Fruit fly (Drosophila melanogaster) whole organism, embryonic: Measurements from ENCODE around the gene Ufsp2.

Experiments
- Abd-B ChIP-seq: fragments of 200-800 bp; sonication (Bioruptor generic); optimal IDR thresholded peaks from 2 replicates; lab custom pipeline; 2018; ENCODE audit warnings: missing biosample characterization, mild to moderate bottlenecking, missing genetic modification characterization, moderate library complexity
- Ada2b ChIP-seq: fragments of 200-800 bp; sonication (Bioruptor generic); IDR thresholded peaks from 2 replicates; pipeline ENCODE4 v1.3.6; 2022; ENCODE audit warnings: missing biosample characterization, missing genetic modification characterization
- Adf1 ChIP-seq: fragments of 200-800 bp; sonication (Bioruptor generic); IDR thresholded peaks from 2 replicates; pipeline ENCODE4 v1.3.6; 2022; ENCODE audit warnings: missing biosample characterization, missing genetic modification characterization
- Atf-2 ChIP-seq: fragments of 200-800 bp; sonication (Bioruptor generic); optimal IDR thresholded peaks from 2 replicates; lab custom pipeline; 2016; ENCODE audit warnings: missing biosample characterization, missing genetic modification characterization
- BEAF-32 ChIP-seq: fragments of 200-800 bp; sonication (Bioruptor generic); optimal IDR thresholded peaks from 3 replicates; lab custom pipeline; 2017; ENCODE audit warnings: missing biosample characterization, missing genetic modification characterization, mild to moderate bottlenecking, moderate library complexity, missing genetic modification reagents
- CG10147 ChIP-seq: fragments of 200-800 bp; sonication (Bioruptor generic); optimal IDR thresholded peaks from 2 replicates; lab custom pipeline; 2019; ENCODE audit warnings: missing biosample characterization, mild to moderate bottlenecking, missing genetic modification characterization, moderate library complexity
- CG10321 ChIP-seq: fragments of 200-800 bp; sonication (Bioruptor generic); IDR thresholded peaks from 2 replicates; pipeline ENCODE4 v1.3.6; 2022; ENCODE audit warnings: missing biosample characterization, missing genetic modification characterization
- CG10366 ChIP-seq: fragments of 200-800 bp; sonication (Bioruptor generic); IDR thresholded peaks from 2 replicates; pipeline ENCODE4 v1.3.6; 2022; ENCODE audit warnings: missing biosample characterization, missing genetic modification characterization
- CG10431 ChIP-seq: fragments of 200-800 bp; sonication (Bioruptor generic); optimal IDR thresholded peaks from 3 replicates; lab custom pipeline; 2018; ENCODE audit warnings: missing biosample characterization, mild to moderate bottlenecking, missing genetic modification characterization
- CG10654 ChIP-seq: fragments of 200-800 bp; sonication (Bioruptor generic); optimal IDR thresholded peaks from 2 replicates; lab custom pipeline; 2016; ENCODE audit warnings: missing biosample characterization, missing genetic modification characterization
- CG10979 ChIP-seq: fragments of 200-800 bp; sonication (Bioruptor generic); optimal IDR thresholded peaks from 2 replicates; lab custom pipeline; 2018; ENCODE audit warnings: missing biosample characterization, mild to moderate bottlenecking, missing genetic modification characterization, moderate library complexity
- CG11398 ChIP-seq: fragments of 200-800 bp; sonication (Bioruptor generic); optimal IDR thresholded peaks from 2 replicates; lab custom pipeline; 2016; ENCODE audit warnings: missing biosample characterization, missing genetic modification characterization
- CG1602 ChIP-seq: fragments of 200-800 bp; sonication (Bioruptor generic); optimal IDR thresholded peaks from 3 replicates; lab custom pipeline; 2016; ENCODE audit warnings: missing biosample characterization, missing genetic modification characterization
- CG17359 ChIP-seq: fragments of 200-800 bp; sonication (Bioruptor generic); optimal IDR thresholded peaks from 3 replicates; lab custom pipeline; 2018; ENCODE audit warnings: missing biosample characterization, mild to moderate bottlenecking, missing genetic modification characterization, moderate library complexity
- CG2129 ChIP-seq: fragments of 200-800 bp; sonication (Bioruptor generic); IDR thresholded peaks from 2 replicates; pipeline ENCODE4 v1.3.6; 2022; ENCODE audit warnings: missing biosample characterization, missing genetic modification characterization; ENCODE audit not compliant: partially characterized antibody
- CG2199 ChIP-seq: fragments of 200-800 bp; sonication (Bioruptor generic); IDR thresholded peaks from 3 replicates; pipeline ENCODE4 v1.3.6; 2022; ENCODE audit warnings: missing biosample characterization, missing genetic modification characterization
- CG31365 ChIP-seq: fragments of 200-800 bp; sonication (Bioruptor generic); optimal IDR thresholded peaks from 2 replicates; lab custom pipeline; 2018; ENCODE audit warnings: missing biosample characterization, mild to moderate bottlenecking, missing genetic modification characterization
- CG3163 ChIP-seq: fragments of 200-800 bp; sonication (Bioruptor generic); optimal IDR thresholded peaks from 3 replicates; lab custom pipeline; 2016; ENCODE audit warnings: missing biosample characterization, missing genetic modification characterization
- CG32772 ChIP-seq: fragments of 200-800 bp; sonication (Bioruptor generic); IDR thresholded peaks from 2 replicates; pipeline ENCODE4 v1.3.6; 2022; ENCODE audit warnings: missing biosample characterization, missing genetic modification characterization
- CG3281 ChIP-seq: fragments of 200-800 bp; sonication (Bioruptor generic); optimal IDR thresholded peaks from 3 replicates; lab custom pipeline; 2017; ENCODE audit warnings: missing biosample characterization, mild to moderate bottlenecking, missing genetic modification characterization
- CG3995 ChIP-seq: fragments of 200-800 bp; sonication (Bioruptor generic); optimal IDR thresholded peaks from 3 replicates; lab custom pipeline; 2016; ENCODE audit warnings: missing biosample characterization, missing genetic modification characterization
- CG43689 ChIP-seq: fragments of 200-800 bp; sonication (Bioruptor generic); IDR thresholded peaks from 2 replicates; pipeline ENCODE4 v1.3.6; 2022; ENCODE audit warnings: missing biosample characterization, missing genetic modification characterization
- CG6683 ChIP-seq: fragments of 200-800 bp; sonication (Bioruptor generic); optimal IDR thresholded peaks from 2 replicates; lab custom pipeline; 2017; ENCODE audit warnings: missing biosample characterization, mild to moderate bottlenecking, missing genetic modification characterization, missing genetic modification reagents
- CG7839 ChIP-seq: fragments of 200-800 bp; sonication (Bioruptor generic); optimal IDR thresholded peaks from 3 replicates; lab custom pipeline; 2018; ENCODE audit warnings: missing biosample characterization, mild to moderate bottlenecking, missing genetic modification characterization, moderate library complexity
- Hey ChIP-seq: fragments of 200-800 bp; sonication (Bioruptor generic); optimal IDR thresholded peaks from 3 replicates; lab custom pipeline; 2018; ENCODE audit warnings: missing biosample characterization, mild to moderate bottlenecking, missing genetic modification characterization
- HmgD ChIP-seq: fragments of 200-800 bp; sonication (Bioruptor generic); optimal IDR thresholded peaks from 3 replicates; lab custom pipeline; 2016; ENCODE audit warnings: missing biosample characterization, missing genetic modification characterization
- HmgZ ChIP-seq: fragments of 200-800 bp; sonication (Bioruptor generic); optimal IDR thresholded peaks from 2 replicates; lab custom pipeline; 2018; ENCODE audit warnings: missing biosample characterization, mild to moderate bottlenecking, missing genetic modification characterization
- Mes4 ChIP-seq: fragments of 200-800 bp; sonication (Bioruptor generic); optimal IDR thresholded peaks from 2 replicates; lab custom pipeline; 2016; ENCODE audit warnings: missing biosample characterization, missing genetic modification characterization
- Nf-YB ChIP-seq: fragments of 200-800 bp; sonication (Bioruptor generic); optimal IDR thresholded peaks from 3 replicates; lab custom pipeline; 2019; ENCODE audit warnings: missing biosample characterization, mild to moderate bottlenecking, missing genetic modification characterization, moderate library complexity
- PHDP ChIP-seq: fragments of 200-800 bp; sonication (Bioruptor generic); optimal IDR thresholded peaks from 3 replicates; lab custom pipeline; 2018; ENCODE audit warnings: missing biosample characterization, mild to moderate bottlenecking, missing genetic modification characterization, moderate library complexity
- Pdp1 ChIP-seq, 2 experiments: fragments of 200-800 bp; sonication (Bioruptor generic); optimal IDR thresholded peaks; 3 replicates each; lab custom pipeline; 2016; ENCODE audit warnings: missing biosample characterization in 2 of 2, missing genetic modification characterization in 2 of 2, mild to moderate bottlenecking in 1 of 2, moderate library complexity in 1 of 2
- Ravus ChIP-seq: fragments of 200-800 bp; sonication (Bioruptor generic); IDR thresholded peaks from 2 replicates; pipeline ENCODE4 v1.3.6; 2022; ENCODE audit warnings: missing biosample characterization, missing genetic modification characterization
- Rfx ChIP-seq: fragments of 200-800 bp; sonication (Bioruptor generic); IDR thresholded peaks from 2 replicates; pipeline ENCODE4 v1.3.6; 2022; ENCODE audit warnings: missing biosample characterization, missing genetic modification characterization
- Side ChIP-seq: fragments of 200-800 bp; sonication (Bioruptor generic); optimal IDR thresholded peaks from 2 replicates; lab custom pipeline; 2016; ENCODE audit warnings: missing biosample characterization, missing genetic modification characterization
- Tbp ChIP-seq: fragments of >200 bp; optimal IDR thresholded peaks from 2 replicates; lab custom pipeline; 2018; ENCODE audit warnings: missing biosample characterization, missing genetic modification characterization
- abd-A ChIP-seq: fragments of 200-800 bp; sonication (Bioruptor generic); optimal IDR thresholded peaks from 3 replicates; lab custom pipeline; 2019; ENCODE audit warnings: missing biosample characterization, mild to moderate bottlenecking, missing genetic modification characterization, moderate library complexity
- bowl ChIP-seq: fragments of 200-800 bp; sonication (Bioruptor generic); IDR thresholded peaks from 2 replicates; pipeline ENCODE4 v1.3.6; 2022; ENCODE audit warnings: missing biosample characterization, missing genetic modification characterization
- dan ChIP-seq: fragments of 200-800 bp; sonication (Bioruptor generic); IDR thresholded peaks from 2 replicates; pipeline ENCODE4 v1.3.6; 2022; ENCODE audit warnings: missing biosample characterization, missing genetic modification characterization
- dm ChIP-seq: fragments of 200-800 bp; sonication (Bioruptor generic); optimal IDR thresholded peaks from 3 replicates; lab custom pipeline; 2016; ENCODE audit warnings: missing biosample characterization, missing genetic modification characterization
- exex ChIP-seq: fragments of 200-800 bp; sonication (Bioruptor generic); optimal IDR thresholded peaks from 4 replicates; lab custom pipeline; 2018; ENCODE audit warnings: missing biosample characterization, mild to moderate bottlenecking, missing genetic modification characterization, moderate library complexity
- gt ChIP-seq: fragments of 200-800 bp; sonication (Bioruptor generic); IDR thresholded peaks from 2 replicates; pipeline ENCODE4 v1.3.6; 2022; ENCODE audit warnings: missing biosample characterization, missing genetic modification characterization
- ham ChIP-seq: fragments of 200-800 bp; sonication (Bioruptor generic); IDR thresholded peaks from 2 replicates; pipeline ENCODE4 v1.3.6; 2022; ENCODE audit warnings: missing biosample characterization, missing genetic modification characterization
- her ChIP-seq: fragments of 200-800 bp; sonication (Bioruptor generic); optimal IDR thresholded peaks from 2 replicates; lab custom pipeline; 2016; ENCODE audit warnings: missing biosample characterization, missing genetic modification characterization
- jigr1 ChIP-seq: fragments of 200-800 bp; sonication (Bioruptor generic); IDR thresholded peaks from 3 replicates; pipeline ENCODE4 v1.3.6; 2022; ENCODE audit warnings: missing biosample characterization, missing genetic modification characterization
- kni ChIP-seq: fragments of 200-800 bp; sonication (Bioruptor generic); optimal IDR thresholded peaks from 3 replicates; lab custom pipeline; 2017; ENCODE audit warnings: mild to moderate bottlenecking, missing biosample characterization, missing genetic modification reagents, missing genetic modification characterization
- mld ChIP-seq: fragments of 200-800 bp; sonication (Bioruptor generic); IDR thresholded peaks from 3 replicates; pipeline ENCODE4 v1.3.6; 2022; ENCODE audit warnings: missing biosample characterization, missing genetic modification characterization; ENCODE audit not compliant: partially characterized antibody
- phol ChIP-seq: fragments of 200-800 bp; sonication (Bioruptor generic); optimal IDR thresholded peaks from 3 replicates; lab custom pipeline; 2018; ENCODE audit warnings: missing biosample characterization, mild to moderate bottlenecking, missing genetic modification characterization, moderate library complexity
- ro ChIP-seq: fragments of 200-800 bp; sonication (Bioruptor generic); IDR thresholded peaks from 2 replicates; pipeline ENCODE4 v1.3.6; 2022; ENCODE audit warnings: missing biosample characterization, missing genetic modification characterization
- run ChIP-seq: fragments of 200-800 bp; sonication (Bioruptor generic); optimal IDR thresholded peaks from 3 replicates; lab custom pipeline; 2018; ENCODE audit warnings: missing biosample characterization, mild to moderate bottlenecking, missing genetic modification characterization
- slp2 ChIP-seq: fragments of 200-800 bp; sonication (Bioruptor generic); optimal IDR thresholded peaks from 2 replicates; lab custom pipeline; 2016; ENCODE audit warnings: missing biosample characterization, missing genetic modification characterization
- wdn ChIP-seq: fragments of 200-800 bp; sonication (Bioruptor generic); IDR thresholded peaks from 2 replicates; pipeline ENCODE4 v1.3.6; 2022; ENCODE audit warnings: missing biosample characterization, missing genetic modification characterization

Gene Ufsp2

dm6 chr3L:15543049-15543448, 33.3 kb upstream of the Ufsp2 start (continued):
- TF ChIP-seq her (GFP tag; lab: Kevin White, UChicago), result no peak
- no peak for TF ChIP-seq dan (GFP tag; lab: Robert Waterston, UW)
- no peak for TF ChIP-seq run
- no peak for TF ChIP-seq CG3281 (GFP tag; lab: Kevin White, UChicago)
- TF ChIP-seq dm (GFP tag; lab: Kevin White, UChicago), result no peak
- TF ChIP-seq, all 482 proteins: peak for 0

- TF ChIP-seq CG10654 (GFP tag; lab: Kevin White, UChicago) (no peak), bowl (no peak), CG3163 (GFP tag; lab: Kevin White, UChicago) (no peak), Tbp (no peak), CG10366 (no peak), wdn (GFP tag; lab: Robert Waterston, UW) (no peak), abd-A (tag; lab: Kevin White, UChicago) (peak; percentile 55), CG10431 (no peak), CG10321 (GFP tag; lab: Robert Waterston, UW) (no peak), phol (tag; lab: Kevin White, UChicago) (no peak), exex (tag; lab: Kevin White, UChicago) (no peak), gt (no peak), Rfx (no peak), CG7839 (no peak), CG43689 (GFP tag; lab: Robert Waterston, UW) (no peak), Mes4 (GFP tag; lab: Kevin White, UChicago) (no peak), Abd-B (GFP tag; lab: Kevin White, UChicago) (no peak), CG3995 (GFP tag; lab: Kevin White, UChicago) (no peak), kni (GFP tag; lab: Kevin White, UChicago) (peak; percentile 10), HmgD (GFP tag; lab: Kevin White, UChicago) (no peak), CG17359 (no peak), CG6683 (GFP tag; lab: Kevin White, UChicago) (no peak), PHDP (no peak), CG2199 (GFP tag; lab: Robert Waterston, UW) (no peak), CG2129 (GFP tag; lab: Robert Waterston, UW) (no peak), ham (GFP tag; lab: Robert Waterston, UW) (no peak), CG10147 (GFP tag; lab: Kevin White, UChicago) (no peak), HmgZ (tag; lab: Kevin White, UChicago) (no peak), jigr1 (GFP tag; lab: Robert Waterston, UW) (no peak), BEAF-32 (GFP tag; lab: Kevin White, UChicago) (no peak), CG31365 (no peak), slp2 (GFP tag; lab: Kevin White, UChicago) (no peak), Ada2b (GFP tag; lab: Robert Waterston, UW) (no peak), CG1602 (GFP tag; lab: Kevin White, UChicago) (no peak), mld (GFP tag; lab: Robert Waterston, UW) (no peak), Side (no peak), Ravus (GFP tag; lab: Robert Waterston, UW) (no peak), Atf-2 (no peak), Adf1 (GFP tag; lab: Robert Waterston, UW) (no peak), Nf-YB (GFP tag; lab: Kevin White, UChicago) (no peak), CG11398 (no peak), Pdp1 (GFP tag; optimal IDR thresholded peaks at IDR 0.05; lab: Kevin White, UChicago) (peak in 1 of 2 experiments; percentile 76), Hey (tag; lab: Kevin White, UChicago) (no peak), ro (GFP tag; lab: Robert Waterston, UW) (no peak), CG10979 (tag; lab: Kevin White, UChicago) (no peak), CG32772 (GFP tag; lab: Robert Waterston, UW) (no peak)
Observed at dm6 chr3L:15543467-15543866, 32.9 kb upstream of the Ufsp2 start.
